Worm (Caenorhabditis elegans) whole organism, L1 larva: Measurements from ENCODE around the gene lido-4.
A peak's percentile ranks its signal among the peaks of the same experiment; 100 is the strongest.

Experiments
- C04F5.9 ChIP-seq: sonication (generic microtip); optimal IDR thresholded peaks from 2 replicates; lab custom pipeline; 2016; ENCODE audit warnings: missing genetic modification characterization, missing compliant biosample characterization
- C34B4.2 ChIP-seq: sonication (generic microtip); optimal IDR thresholded peaks from 2 replicates; lab custom pipeline; 2017; ENCODE audit warnings: mild to moderate bottlenecking, missing genetic modification characterization, missing compliant biosample characterization
- F16B12.6 ChIP-seq: fragments of 150-350 bp; optimal IDR thresholded peaks from 2 replicates; lab custom pipeline; 2014; ENCODE audit warnings: missing biosample characterization, missing genetic modification characterization
- alr-1 ChIP-seq: fragments of 200-800 bp; sonication (Bioruptor generic); optimal IDR thresholded peaks from 2 replicates; lab custom pipeline; 2018; ENCODE audit warnings: borderline replicate concordance, mild to moderate bottlenecking, missing genetic modification characterization, missing compliant biosample characterization
- aly-2 ChIP-seq: fragments of 150-350 bp; optimal IDR thresholded peaks from 2 replicates; lab custom pipeline; 2014; ENCODE audit warnings: missing biosample characterization, missing genetic modification characterization
- ceh-88 ChIP-seq: fragments of 200-800 bp; sonication (Bioruptor generic); IDR thresholded peaks from 2 replicates; pipeline ENCODE4 v1.3.6; 2022; ENCODE audit warnings: missing genetic modification characterization, missing compliant biosample characterization
- ces-1 ChIP-seq: fragments of 150-350 bp; optimal IDR thresholded peaks from 2 replicates; lab custom pipeline; 2014; ENCODE audit warnings: missing biosample characterization, missing genetic modification reagents, missing genetic modification characterization
- efl-1 ChIP-seq, 4 experiments: fragments of 150-350 bp; optimal IDR thresholded peaks in 3 of 4; peaks in 1 of 4; 1 replicate in 1 of 4; 2 replicates in 3 of 4; lab custom pipeline; 2014; ENCODE audit warnings: missing biosample characterization in 2 of 4, missing genetic modification characterization in 2 of 4, missing genetic modification reagents in 2 of 4
- egl-13 ChIP-seq: sonication (generic microtip); optimal IDR thresholded peaks from 2 replicates; lab custom pipeline; 2016; ENCODE audit warnings: missing genotype, missing genetic modification reagents, missing genetic modification characterization, missing compliant biosample characterization
- elt-2 ChIP-seq: sonication (generic microtip); optimal IDR thresholded peaks from 2 replicates; lab custom pipeline; 2016; ENCODE audit warnings: missing genetic modification characterization, mild to moderate bottlenecking, inconsistent platforms, missing compliant biosample characterization, missing genetic modification reagents
- elt-3 ChIP-seq, 6 experiments: fragments of 150-350 bp in 1 of 6; sonication (generic microtip); optimal IDR thresholded peaks; 2 replicates each; lab custom pipeline; 2017 to 2018; ENCODE audit warnings: missing biosample characterization in 6 of 6, missing genetic modification characterization in 6 of 6, inconsistent platforms in 1 of 6
- ets-5 ChIP-seq: fragments of 200-800 bp; sonication (Bioruptor generic); IDR thresholded peaks from 2 replicates; pipeline ENCODE4 v1.3.6; 2022; ENCODE audit warnings: missing genetic modification characterization, missing compliant biosample characterization
- fkh-10 ChIP-seq: sonication (generic microtip); optimal IDR thresholded peaks from 2 replicates; lab custom pipeline; 2017; ENCODE audit warnings: missing biosample characterization, missing genetic modification reagents, missing genetic modification characterization
- fkh-8 ChIP-seq: sonication (generic microtip); optimal IDR thresholded peaks from 2 replicates; lab custom pipeline; 2016; ENCODE audit warnings: mild to moderate bottlenecking, missing genetic modification characterization, missing compliant biosample characterization
- irx-1 ChIP-seq: sonication (generic microtip); optimal IDR thresholded peaks from 2 replicates; lab custom pipeline; 2016; ENCODE audit warnings: missing genetic modification characterization, missing compliant biosample characterization
- isw-1 ChIP-seq: fragments of 200-800 bp; sonication (Bioruptor generic); IDR thresholded peaks from 2 replicates; pipeline ENCODE4 v1.3.6; 2022; ENCODE audit warnings: missing genetic modification characterization, missing compliant biosample characterization
- jun-1 ChIP-seq: fragments of 150-350 bp; optimal IDR thresholded peaks from 2 replicates; lab custom pipeline; 2014; ENCODE audit warnings: missing biosample characterization, missing genetic modification reagents, missing genetic modification characterization
- lin-13 ChIP-seq: fragments of 150-350 bp; optimal IDR thresholded peaks from 2 replicates; lab custom pipeline; 2014; ENCODE audit warnings: missing biosample characterization, missing genetic modification reagents, missing genetic modification characterization
- lin-14 ChIP-seq: fragments of 200-800 bp; sonication (Bioruptor generic); optimal IDR thresholded peaks from 2 replicates; lab custom pipeline; 2018; ENCODE audit warnings: mild to moderate bottlenecking, missing genetic modification characterization, moderate library complexity, missing compliant biosample characterization
- lin-15B ChIP-seq: fragments of 150-350 bp; sonication (generic microtip); optimal IDR thresholded peaks from 3 replicates; lab custom pipeline; 2014; ENCODE audit warnings: missing biosample characterization, missing genetic modification characterization
- lir-3 ChIP-seq: sonication (generic microtip); optimal IDR thresholded peaks from 2 replicates; lab custom pipeline; 2016; ENCODE audit warnings: mild to moderate bottlenecking, missing genetic modification characterization, moderate library complexity, missing compliant biosample characterization; ENCODE audit not compliant: poor library complexity
- mdl-1 ChIP-seq, 2 experiments: fragments of 150-350 bp; optimal IDR thresholded peaks; 2 replicates each; lab custom pipeline; 2014 to 2017; ENCODE audit warnings: missing biosample characterization in 2 of 2, missing genetic modification characterization in 2 of 2, inconsistent platforms in 1 of 2
- mef-2 ChIP-seq: fragments of 150-350 bp; optimal IDR thresholded peaks from 2 replicates; lab custom pipeline; 2014; ENCODE audit warnings: missing biosample characterization, missing genetic modification characterization
- mep-1 ChIP-seq: fragments of 150-350 bp; optimal IDR thresholded peaks from 2 replicates; lab custom pipeline; 2014; ENCODE audit warnings: missing biosample characterization, missing genetic modification characterization
- nhr-12 ChIP-seq: sonication (generic microtip); optimal IDR thresholded peaks from 2 replicates; lab custom pipeline; 2017; ENCODE audit warnings: missing biosample characterization, missing genetic modification characterization
- nhr-19 ChIP-seq: fragments of 200-800 bp; sonication (Bioruptor generic); conservative IDR thresholded peaks from 2 replicates; pipeline ENCODE4 v1.3.6; 2022; ENCODE audit warnings: missing genetic modification characterization, missing compliant biosample characterization
- nhr-237 ChIP-seq: fragments of 150-350 bp; optimal IDR thresholded peaks from 2 replicates; lab custom pipeline; 2014; ENCODE audit warnings: missing biosample characterization, missing genetic modification characterization
- nhr-47 ChIP-seq: sonication (generic microtip); optimal IDR thresholded peaks from 2 replicates; lab custom pipeline; 2016; ENCODE audit warnings: mild to moderate bottlenecking, missing genetic modification characterization, moderate library complexity, missing compliant biosample characterization
- nhr-84 ChIP-seq: sonication (generic microtip); optimal IDR thresholded peaks from 2 replicates; lab custom pipeline; 2017; ENCODE audit warnings: missing biosample characterization, missing genetic modification characterization
- nhr-90 ChIP-seq: sonication (generic microtip); optimal IDR thresholded peaks from 2 replicates; lab custom pipeline; 2016; ENCODE audit warnings: mild to moderate bottlenecking, missing genetic modification characterization, missing compliant biosample characterization; ENCODE audit not compliant: poor library complexity
- pag-3 ChIP-seq: sonication (generic microtip); optimal IDR thresholded peaks from 2 replicates; lab custom pipeline; 2017; ENCODE audit warnings: missing genetic modification characterization, mild to moderate bottlenecking, missing compliant biosample characterization, antibody characterized with exemption, borderline replicate concordance; ENCODE audit not compliant: insufficient read depth
- pax-3 ChIP-seq: fragments of 200-800 bp; sonication (Bioruptor generic); optimal IDR thresholded peaks from 2 replicates; lab custom pipeline; 2018; ENCODE audit warnings: mild to moderate bottlenecking, missing genetic modification characterization, moderate library complexity, missing compliant biosample characterization
- skn-1 ChIP-seq: fragments of 150-350 bp; optimal IDR thresholded peaks from 2 replicates; lab custom pipeline; 2014; ENCODE audit warnings: missing biosample characterization, missing genetic modification characterization
- snpc-4 ChIP-seq: fragments of 150-350 bp; optimal IDR thresholded peaks from 2 replicates; lab custom pipeline; 2014; ENCODE audit warnings: missing biosample characterization, missing genetic modification characterization
- tbx-2 ChIP-seq: sonication (generic microtip); optimal IDR thresholded peaks from 2 replicates; lab custom pipeline; 2016; ENCODE audit warnings: missing genetic modification characterization, missing compliant biosample characterization
- tlp-1 ChIP-seq: fragments of 150-350 bp; optimal IDR thresholded peaks from 2 replicates; lab custom pipeline; 2014; ENCODE audit warnings: missing biosample characterization, missing genetic modification characterization
- unc-98 ChIP-seq: fragments of 200-800 bp; sonication (Bioruptor generic); IDR thresholded peaks from 2 replicates; pipeline ENCODE4 v1.3.6; 2022; ENCODE audit warnings: missing genetic modification characterization, missing compliant biosample characterization
- vab-15 ChIP-seq: sonication (generic microtip); optimal IDR thresholded peaks from 2 replicates; lab custom pipeline; 2017; ENCODE audit warnings: missing genotype, mild to moderate bottlenecking, missing genetic modification characterization, missing compliant biosample characterization
- xbp-1 ChIP-seq: sonication (generic microtip); optimal IDR thresholded peaks from 2 replicates; lab custom pipeline; 2016; ENCODE audit warnings: missing genetic modification characterization, missing compliant biosample characterization
- ztf-4 ChIP-seq: fragments of 150-350 bp; optimal IDR thresholded peaks from 2 replicates; lab custom pipeline; 2014; ENCODE audit warnings: missing biosample characterization, missing genetic modification characterization

The lido-4 gene

ce11 chrX:17151160-17151711, 43.7 kb upstream of the lido-4 start, which contains the start of gene mdt-1.2 (continued):
- TF ChIP-seq ceh-88 (no peak), ets-5 (no peak), C34B4.2 (tag; lab: Kevin White, UChicago) (no peak), fkh-10 (GFP tag; lab: Kevin White, UChicago) (no peak), xbp-1 (tag; lab: Kevin White, UChicago) (peak; percentile 68), nhr-12 (no peak), mep-1 (tag; lab: Kevin White, UChicago) (peak; percentile 95), ces-1 (GFP tag; lab: Kevin White, UChicago) (no peak), alr-1 (tag; lab: Kevin White, UChicago) (no peak), elt-2 (tag; lab: Kevin White, UChicago) (peak; percentile 34), fkh-8 (peak; percentile 49), nhr-237 (tag; lab: Kevin White, UChicago) (no peak), irx-1 (peak; percentile 40), vab-15 (tag; lab: Kevin White, UChicago) (no peak), aly-2 (tag; lab: Kevin White, UChicago) (no peak), nhr-90 (tag; lab: Kevin White, UChicago) (peak; percentile 76), C04F5.9 (tag; lab: Kevin White, UChicago) (peak; percentile 68), mef-2 (tag; lab: Kevin White, UChicago) (no peak), egl-13 (tag; lab: Kevin White, UChicago) (peak; percentile 65), F16B12.6 (tag; lab: Kevin White, UChicago) (peak; percentile 99), lin-13 (GFP tag; lab: Kevin White, UChicago) (peak; percentile 34), unc-98 (GFP tag; lab: Robert Waterston, UW) (no peak), jun-1 (tag; lab: Kevin White, UChicago) (no peak), snpc-4 (tag; lab: Kevin White, UChicago) (peak; percentile 79), elt-3 (tag; optimal IDR thresholded peaks at IDR 0.05; lab: Kevin White, UChicago) (peak in 2 of 6 experiments; percentile 49 to 59), efl-1 (optimal IDR thresholded peaks at IDR 0.05; lab: Kevin White, UChicago) (peak; percentile 67 to 75), efl-1 (GFP tag; optimal IDR thresholded peaks at IDR 0.05 in 1 of 2; lab: Kevin White, UChicago) (peak; percentile 53 to 96), nhr-84 (no peak), mdl-1 (tag; optimal IDR thresholded peaks at IDR 0.05; lab: Kevin White, UChicago) (peak in 1 of 2 experiments; percentile 86), lir-3 (peak; percentile 48), nhr-19 (peak; percentile 77)

ce11 chrX:17149877-17150490, 42.4 kb upstream of the lido-4 start, which contains the start of gene T23C6.4:
TSS of gene T23C6.4 (minus strand) at chrX:17149927.
- no peak for TF ChIP-seq efl-1 (optimal IDR thresholded peaks at IDR 0.05; lab: Kevin White, UChicago)
- peak in 1 of 2 experiments; percentile 61 for TF ChIP-seq efl-1 (GFP tag; optimal IDR thresholded peaks at IDR 0.05 in 1 of 2; lab: Kevin White, UChicago)
- TF ChIP-seq mep-1 (tag; lab: Kevin White, UChicago), result no peak
- TF ChIP-seq tbx-2 (tag; lab: Kevin White, UChicago), result no peak
- TF ChIP-seq lin-14 (GFP tag; lab: Kevin White, UChicago), result peak; percentile 36
- no peak for TF ChIP-seq ets-5

ce11 chrX:17146545-17146944, 39.0 kb upstream of the lido-4 start:
- no peak for TF ChIP-seq nhr-47 (tag; lab: Kevin White, UChicago)
- TF ChIP-seq alr-1 (tag; lab: Kevin White, UChicago), result no peak
- TF ChIP-seq jun-1 (tag; lab: Kevin White, UChicago), result peak; percentile 21
- peak; percentile 72 for TF ChIP-seq pax-3 (tag; lab: Kevin White, UChicago)
- peak; percentile 70 for TF ChIP-seq elt-2 (tag; lab: Kevin White, UChicago)
- no peak for TF ChIP-seq pag-3 (tag; lab: Kevin White, UChicago)
- no peak for TF ChIP-seq skn-1
- no peak for TF ChIP-seq nhr-19
- TF ChIP-seq mep-1 (tag; lab: Kevin White, UChicago), result no peak
- no peak for TF ChIP-seq lin-15B
- no peak for TF ChIP-seq isw-1 (GFP tag; lab: Robert Waterston, UW)
- no peak for TF ChIP-seq tlp-1 (tag; lab: Kevin White, UChicago)
- TF ChIP-seq lin-14 (GFP tag; lab: Kevin White, UChicago), result no peak
- no peak for TF ChIP-seq efl-1 (optimal IDR thresholded peaks at IDR 0.05; lab: Kevin White, UChicago)
- peak in 1 of 2 experiments; percentile 5 for TF ChIP-seq efl-1 (GFP tag; optimal IDR thresholded peaks at IDR 0.05 in 1 of 2; lab: Kevin White, UChicago)
- TF ChIP-seq nhr-12, result no peak
- TF ChIP-seq ztf-4 (tag; lab: Kevin White, UChicago), result no peak
